Worm (Caenorhabditis elegans): ENCODE results near the gene nhr-88.

ce11 chrII:2996721-2997120 lies 20.3 kb downstream of the nhr-88 start, which contains the start of gene lido-8:
- no peak for TF ChIP-seq nhr-76 (tag; optimal IDR thresholded peaks at IDR 0.05)
- no peak for TF ChIP-seq lin-15B (tag; optimal IDR thresholded peaks at IDR 0.05)
- no peak for TF ChIP-seq nfya-1 (tag; optimal IDR thresholded peaks at IDR 0.05; ENCODE audit: insufficient read depth)
- TF ChIP-seq unc-62 (GFP tag; optimal IDR thresholded peaks at IDR 0.05), result no peak
- TF ChIP-seq elt-2 (tag; optimal IDR thresholded peaks at IDR 0.05), result no peak
- no peak for TF ChIP-seq ZK546.5 (tag; optimal IDR thresholded peaks at IDR 0.05)
- no peak for TF ChIP-seq tbx-2 (tag; optimal IDR thresholded peaks at IDR 0.05)
- no peak for TF ChIP-seq elt-1 (tag; optimal IDR thresholded peaks at IDR 0.05)
- TF ChIP-seq ceh-9 (tag; optimal IDR thresholded peaks at IDR 0.05), result no peak

Measured in whole organism, L3 larva.